Fruit fly (Drosophila melanogaster): ENCODE measurements around the gene CheB38a.
A peak's percentile ranks its signal among the peaks of the same experiment; 100 is the strongest.

CheB38a gene

dm6 chr2L:20799991-20800897 is 18.1 kb downstream of the CheB38a start (continued):
- peak; percentile 65 for TF ChIP-seq Poxn (GFP tag; IDR thresholded peaks at IDR 0.05)
- peak; percentile 47 for TF ChIP-seq CG17328 (GFP tag; IDR thresholded peaks at IDR 0.05)
- TF ChIP-seq mld (GFP tag; IDR thresholded peaks at IDR 0.05; ENCODE audit: partially characterized antibody) = no peak
- TF ChIP-seq CoRest (tag; optimal IDR thresholded peaks at IDR 0.05) = peak; percentile 68
- TF ChIP-seq Doc3 (GFP tag; IDR thresholded peaks at IDR 0.05; ENCODE audit: partially characterized antibody) = no peak
- TF ChIP-seq CG31365 (tag; optimal IDR thresholded peaks at IDR 0.05) = peak; percentile 58
- no peak for TF ChIP-seq Opbp (GFP tag; IDR thresholded peaks at IDR 0.05; ENCODE audit: partially characterized antibody)
- peak; percentile 59; the same call in 1 of the 2 replicates for TF ChIP-seq ttk (GFP tag; IDR thresholded peaks at IDR 0.05)
- no peak for TF ChIP-seq hb (GFP tag; IDR thresholded peaks at IDR 0.05; ENCODE audit: partially characterized antibody)
- peak; percentile 48 for TF ChIP-seq CG14965 (GFP tag; optimal IDR thresholded peaks at IDR 0.05; ENCODE audit: borderline replicate concordance)
- TF ChIP-seq az2 (GFP tag; optimal IDR thresholded peaks at IDR 0.05) = peak; percentile 61
- TF ChIP-seq Nf-YC (tag; optimal IDR thresholded peaks at IDR 0.05) = peak; percentile 33
- no peak for TF ChIP-seq CG7271 (tag; optimal IDR thresholded peaks at IDR 0.05)
- TF ChIP-seq zfh2 (GFP tag; optimal IDR thresholded peaks at IDR 0.05) = peak; percentile 84
- peak; percentile 78 for TF ChIP-seq HHEX (GFP tag; optimal IDR thresholded peaks at IDR 0.05)
- TF ChIP-seq wek (GFP tag; optimal IDR thresholded peaks at IDR 0.05) = peak; percentile 11
- TF ChIP-seq tup (GFP tag; optimal IDR thresholded peaks at IDR 0.05) = peak; percentile 22
- TF ChIP-seq CG9437 (GFP tag; optimal IDR thresholded peaks at IDR 0.05) = peak; percentile 41
- peak; percentile 70 for TF ChIP-seq Xbp1 (GFP tag; optimal IDR thresholded peaks at IDR 0.05)
- TF ChIP-seq cato (GFP tag; optimal IDR thresholded peaks at IDR 0.05; ENCODE audit: borderline replicate concordance) = no peak
- peak; percentile 87 for TF ChIP-seq lilli (GFP tag; optimal IDR thresholded peaks at IDR 0.05)
- TF ChIP-seq CG4854 (GFP tag; optimal IDR thresholded peaks at IDR 0.05) = peak; percentile 63
- TF ChIP-seq org-1 (GFP tag; optimal IDR thresholded peaks at IDR 0.05) = peak; percentile 74
- TF ChIP-seq D (optimal IDR thresholded peaks at IDR 0.05) = no peak
- peak; percentile 36 for TF ChIP-seq D (GFP tag; optimal IDR thresholded peaks at IDR 0.05)
- no peak for TF ChIP-seq CG1024 (GFP tag; IDR thresholded peaks at IDR 0.05)
- TF ChIP-seq CG15514 (GFP tag; optimal IDR thresholded peaks at IDR 0.05) = peak; percentile 77
- TF ChIP-seq salm (tag; optimal IDR thresholded peaks at IDR 0.05) = no peak
- TF ChIP-seq CG3995 (GFP tag; optimal IDR thresholded peaks at IDR 0.05) = peak; percentile 3
- peak; percentile 64; the same call in 2 of the 3 replicates for TF ChIP-seq CG2889 (GFP tag; IDR thresholded peaks at IDR 0.05)
- TF ChIP-seq stwl (tag; optimal IDR thresholded peaks at IDR 0.05) = no peak
- TF ChIP-seq CG12104 (GFP tag; optimal IDR thresholded peaks at IDR 0.05) = peak; percentile 55
- TF ChIP-seq exex (tag; optimal IDR thresholded peaks at IDR 0.05) = peak; percentile 33
- peak; percentile 65 for TF ChIP-seq E2f1 (GFP tag; IDR thresholded peaks at IDR 0.05)
- peak; percentile 58; the same call in 1 of the 2 replicates for TF ChIP-seq wdn (GFP tag; IDR thresholded peaks at IDR 0.05)
- peak; percentile 59 for TF ChIP-seq CG10979 (tag; optimal IDR thresholded peaks at IDR 0.05)
- TF ChIP-seq CG9797 (GFP tag; optimal IDR thresholded peaks at IDR 0.05) = no peak
- TF ChIP-seq CG7745 (tag; optimal IDR thresholded peaks at IDR 0.05) = no peak
- peak; percentile 23; the same call in 1 of the 2 replicates for TF ChIP-seq stc (GFP tag; IDR thresholded peaks at IDR 0.05)
- no peak for TF ChIP-seq Hmx (GFP tag; optimal IDR thresholded peaks at IDR 0.05)
- TF ChIP-seq E2f2 (GFP tag; IDR thresholded peaks at IDR 0.05) = peak; percentile 45
- no peak for TF ChIP-seq amos (GFP tag; IDR thresholded peaks at IDR 0.05; ENCODE audit: partially characterized antibody)
- peak; percentile 83 for TF ChIP-seq CG3281 (GFP tag; optimal IDR thresholded peaks at IDR 0.05)
- no peak for TF ChIP-seq lov (optimal IDR thresholded peaks at IDR 0.05)
- 0 out of 3 replicates have a peak, but pooled peaks have one; percentile 51 for TF ChIP-seq lov (GFP tag; IDR thresholded peaks at IDR 0.05)
- peak; percentile 66 for TF ChIP-seq Bdp1 (GFP tag; optimal IDR thresholded peaks at IDR 0.05)
- no peak for TF ChIP-seq CG10565 (GFP tag; optimal IDR thresholded peaks at IDR 0.05)
- TF ChIP-seq CG16863 (GFP tag; optimal IDR thresholded peaks at IDR 0.05) = peak; percentile 74

All from whole organism, embryonic.